Worm (Caenorhabditis elegans): ENCODE data around the gene bcl-11.

The bcl-11 gene

DNA sequence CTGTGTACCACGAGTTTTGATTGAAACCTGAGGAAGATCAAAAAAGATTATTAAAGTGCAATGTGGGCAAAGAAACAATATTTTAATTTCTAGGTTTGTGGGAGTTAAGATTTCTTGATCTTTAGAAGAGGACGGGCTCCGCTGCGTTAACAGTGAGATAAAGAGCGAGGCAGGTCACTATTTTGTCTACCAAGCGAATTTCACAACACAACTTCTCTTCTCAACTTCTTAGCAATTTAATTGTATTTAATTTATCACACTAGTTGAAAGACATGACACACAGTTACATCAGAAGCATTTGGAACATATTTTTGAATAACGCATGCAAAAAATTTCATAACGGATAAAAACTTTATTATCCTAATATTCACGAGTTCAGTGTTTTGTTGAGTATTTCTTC, 29.4 kb upstream of the bcl-11 start:
- no peak for TF ChIP-seq pag-3 (tag; optimal IDR thresholded peaks at IDR 0.05; ENCODE audit: borderline replicate concordance)
- no peak for TF ChIP-seq ceh-9 (tag; optimal IDR thresholded peaks at IDR 0.05)
- TF ChIP-seq tbx-7 (tag; optimal IDR thresholded peaks at IDR 0.05) = no peak
- TF ChIP-seq rnt-1 (tag; optimal IDR thresholded peaks at IDR 0.05) = no peak
- TF ChIP-seq nhr-11 (tag; optimal IDR thresholded peaks at IDR 0.05) = no peak
- no peak for TF ChIP-seq dve-1 (tag; optimal IDR thresholded peaks at IDR 0.05)
- no peak for TF ChIP-seq pax-1 (tag; optimal IDR thresholded peaks at IDR 0.05)
- no peak for TF ChIP-seq fkh-6 (tag; optimal IDR thresholded peaks at IDR 0.05)
- TF ChIP-seq ceh-2 (tag; optimal IDR thresholded peaks at IDR 0.05) = no peak
- no peak for TF ChIP-seq hlh-30 (tag; optimal IDR thresholded peaks at IDR 0.05; ENCODE audit: insufficient read depth)
- TF ChIP-seq fkh-10 (GFP tag; optimal IDR thresholded peaks at IDR 0.05) = no peak
- no peak for TF ChIP-seq pha-4 (tag; optimal IDR thresholded peaks at IDR 0.05)
- TF ChIP-seq lin-11 (tag; optimal IDR thresholded peaks at IDR 0.05) = no peak

DNA sequence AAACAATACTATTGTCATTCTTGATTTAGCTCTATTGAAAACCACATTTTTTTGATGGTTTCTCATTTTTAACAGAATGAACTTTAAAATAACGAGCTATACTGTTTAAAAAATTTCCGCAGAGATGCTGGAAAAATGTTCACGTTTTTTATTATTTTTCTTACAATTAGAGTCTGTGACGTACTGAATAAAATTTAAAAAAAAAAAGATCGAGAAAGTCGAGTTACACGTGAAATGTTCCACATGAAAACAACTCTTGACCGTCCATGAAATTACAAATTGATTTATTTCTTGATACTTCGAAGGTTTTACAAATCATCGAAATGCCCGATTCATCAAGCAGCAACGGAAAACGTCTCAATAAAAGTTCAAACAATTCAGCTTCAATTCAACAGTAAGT, 28.8 kb upstream of the bcl-11 start, which contains the start of gene fbxa-202:
fbxa-202 (plus strand) TSS at position 301 of the 400 bp plus-strand sequence.
- no peak for TF ChIP-seq ets-4 (tag; optimal IDR thresholded peaks at IDR 0.05)
- no peak for TF ChIP-seq fax-1 (tag; optimal IDR thresholded peaks at IDR 0.05)
- no peak for TF ChIP-seq unc-3 (GFP tag; conservative IDR thresholded peaks at IDR 0.05)
- TF ChIP-seq unc-3 (tag; optimal IDR thresholded peaks at IDR 0.05) = no peak
- no peak for TF ChIP-seq ztf-16 (tag; optimal IDR thresholded peaks at IDR 0.05)
- no peak for TF ChIP-seq nhr-232 (tag; optimal IDR thresholded peaks at IDR 0.05)
- no peak for TF ChIP-seq ceh-30 (tag; optimal IDR thresholded peaks at IDR 0.05)
- TF ChIP-seq elt-4 (tag; optimal IDR thresholded peaks at IDR 0.05) = no peak
- no peak for TF ChIP-seq pha-4 (tag; optimal IDR thresholded peaks at IDR 0.05)
- TF ChIP-seq K09A11.1 (tag; optimal IDR thresholded peaks at IDR 0.05; ENCODE audit: insufficient read depth) = no peak
- TF ChIP-seq eyg-1 (tag; optimal IDR thresholded peaks at IDR 0.05) = no peak
- no peak for TF ChIP-seq syd-9 (tag; optimal IDR thresholded peaks at IDR 0.05)
- no peak for TF ChIP-seq dve-1 (tag; optimal IDR thresholded peaks at IDR 0.05)
- TF ChIP-seq hlh-6 (tag; optimal IDR thresholded peaks at IDR 0.05) = no peak
- no peak for TF ChIP-seq hlh-8 (tag; optimal IDR thresholded peaks at IDR 0.05)
- no peak for TF ChIP-seq madf-2 (tag; optimal IDR thresholded peaks at IDR 0.05)
- no peak for TF ChIP-seq ceh-19 (GFP tag; optimal IDR thresholded peaks at IDR 0.05)

DNA sequence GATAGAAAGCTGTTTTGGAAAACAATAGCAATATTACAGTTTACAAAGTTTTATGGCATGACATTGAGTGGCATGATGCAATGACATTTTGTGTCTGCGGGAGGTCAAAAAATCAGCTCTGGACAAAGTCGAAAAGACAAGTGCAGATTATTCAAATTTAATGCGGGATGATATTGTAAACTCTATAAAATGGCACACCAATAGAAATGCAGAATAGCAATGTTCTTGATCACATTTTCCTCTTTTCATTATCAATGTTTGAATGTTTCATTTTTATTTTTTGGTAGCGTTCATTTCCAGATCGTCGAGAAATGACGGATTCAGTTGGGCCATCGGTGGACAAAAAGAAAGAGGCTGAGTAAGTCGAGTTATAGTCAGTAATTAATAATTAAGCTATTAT, 26.9 kb upstream of the bcl-11 start, which contains the start of gene T28C12.2:
T28C12.2 (plus strand) TSS at position 301 of the 400 bp plus-strand sequence.
- TF ChIP-seq ceh-30 (tag; optimal IDR thresholded peaks at IDR 0.05) (no peak), unc-86 (tag; optimal IDR thresholded peaks at IDR 0.05) (no peak), unc-3 (GFP tag; conservative IDR thresholded peaks at IDR 0.05) (no peak), unc-3 (tag; optimal IDR thresholded peaks at IDR 0.05) (no peak), nhr-232 (tag; optimal IDR thresholded peaks at IDR 0.05) (no peak), C08G9.2 (tag; optimal IDR thresholded peaks at IDR 0.05) (no peak), ceh-18 (tag; optimal IDR thresholded peaks at IDR 0.05) (no peak)

ce11 chrV:6331607-6332006, 24.2 kb upstream of the bcl-11 start, which contains the start of gene T28C12.1:
Gene T28C12.1 (plus strand): TSS chrV:6331907.
- TF ChIP-seq sox-2 (GFP tag; IDR thresholded peaks at IDR 0.05) = no peak

DNA sequence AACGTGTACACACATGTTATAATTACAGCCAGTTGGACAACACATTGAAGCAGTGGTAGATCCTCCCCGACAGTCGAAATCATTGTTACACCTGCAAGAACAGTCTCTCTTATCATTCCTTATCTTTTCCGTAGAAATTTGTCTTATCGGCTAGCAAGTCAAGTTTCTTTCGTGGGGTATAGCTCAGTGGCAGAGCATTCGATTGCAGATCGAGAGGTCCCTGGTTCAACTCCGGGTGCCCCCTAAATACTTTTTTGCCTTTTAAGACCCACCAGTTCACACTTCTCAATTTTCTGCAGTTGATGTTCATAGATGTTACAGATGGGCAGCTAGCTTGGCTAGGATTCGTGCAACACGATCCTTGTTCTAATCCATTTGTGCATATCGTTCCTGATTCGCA, 20.6 kb upstream of the bcl-11 start:
- TF ChIP-seq hlh-8 (tag; optimal IDR thresholded peaks at IDR 0.05) = no peak
- TF ChIP-seq fkh-6 (tag; optimal IDR thresholded peaks at IDR 0.05) = no peak
- no peak for TF ChIP-seq rnt-1 (tag; optimal IDR thresholded peaks at IDR 0.05)
- TF ChIP-seq ceh-2 (tag; optimal IDR thresholded peaks at IDR 0.05) = no peak
- TF ChIP-seq pha-4 (tag; optimal IDR thresholded peaks at IDR 0.05) = no peak

ce11 chrV:6336108-6336507, 19.7 kb upstream of the bcl-11 start, which contains the start of gene T28C12.6:
Gene T28C12.6 (minus strand): TSS chrV:6336119.
- TF ChIP-seq Y22D7AL.16 (tag; optimal IDR thresholded peaks at IDR 0.05) (no peak), rnt-1 (tag; optimal IDR thresholded peaks at IDR 0.05) (no peak), hlh-30 (tag; optimal IDR thresholded peaks at IDR 0.05; ENCODE audit: insufficient read depth) (no peak), F13H6.1 (tag; optimal IDR thresholded peaks at IDR 0.05) (no peak), nfya-1 (tag; optimal IDR thresholded peaks at IDR 0.05) (no peak), ceh-30 (tag; optimal IDR thresholded peaks at IDR 0.05) (no peak), ceh-6 (GFP tag; optimal IDR thresholded peaks at IDR 0.05) (no peak), syd-9 (tag; optimal IDR thresholded peaks at IDR 0.05) (no peak), sox-4 (tag; optimal IDR thresholded peaks at IDR 0.05) (no peak), ceh-14 (tag; optimal IDR thresholded peaks at IDR 0.05) (no peak), ceh-34 (tag; optimal IDR thresholded peaks at IDR 0.05) (no peak)
